Fruit fly (Drosophila melanogaster) whole organism, prepupa: ENCODE measurements around the gene Cby.

Experiments used
- Blimp-1 ChIP-seq: fragments of 200-800 bp; sonication (Bioruptor generic); optimal IDR thresholded peaks from 3 replicates; lab custom pipeline; 2017; ENCODE audit warnings: missing biosample characterization, missing genetic modification characterization, mild to moderate bottlenecking, moderate library complexity, missing genetic modification reagents
- CG10669 ChIP-seq: fragments of 200-800 bp; sonication (Bioruptor generic); optimal IDR thresholded peaks from 3 replicates; lab custom pipeline; 2018; ENCODE audit warnings: missing biosample characterization, mild to moderate bottlenecking, missing genetic modification characterization, moderate library complexity
- CG11294 ChIP-seq: fragments of 200-800 bp; sonication (Bioruptor generic); IDR thresholded peaks from 2 replicates; pipeline ENCODE4 v1.3.6; 2022; ENCODE audit warnings: missing biosample characterization, missing genetic modification characterization
- CG15336 ChIP-seq: fragments of 200-800 bp; sonication (Bioruptor generic); IDR thresholded peaks from 2 replicates; pipeline ENCODE4 v1.3.6; 2022; ENCODE audit warnings: missing biosample characterization, missing genetic modification characterization
- CG1621 ChIP-seq: fragments of 200-800 bp; sonication (Bioruptor generic); optimal IDR thresholded peaks from 3 replicates; lab custom pipeline; 2018; ENCODE audit warnings: missing biosample characterization, mild to moderate bottlenecking, missing genetic modification characterization
- CG16779 ChIP-seq: fragments of 200-800 bp; sonication (Bioruptor generic); optimal IDR thresholded peaks from 3 replicates; lab custom pipeline; 2017; ENCODE audit warnings: missing biosample characterization, mild to moderate bottlenecking, missing genetic modification characterization
- CG3032 ChIP-seq: fragments of 200-800 bp; optimal IDR thresholded peaks from 2 replicates; lab custom pipeline; 2019; ENCODE audit warnings: missing biosample characterization, mild to moderate bottlenecking, missing genetic modification characterization, moderate library complexity
- CG32006 ChIP-seq: fragments of 200-800 bp; sonication (Bioruptor generic); optimal IDR thresholded peaks from 3 replicates; lab custom pipeline; 2017; ENCODE audit warnings: missing biosample characterization, mild to moderate bottlenecking, missing genetic modification characterization
- CG3919 ChIP-seq: fragments of 200-800 bp; sonication (Bioruptor generic); optimal IDR thresholded peaks from 3 replicates; lab custom pipeline; 2016; ENCODE audit warnings: missing biosample characterization, missing genetic modification characterization
- CG6163 ChIP-seq: fragments of 200-800 bp; sonication (Bioruptor generic); IDR thresholded peaks from 3 replicates; pipeline ENCODE4 v1.3.6; 2022; ENCODE audit warnings: missing biosample characterization, missing genetic modification characterization
- CG6792 ChIP-seq: fragments of 200-800 bp; sonication (Bioruptor generic); optimal IDR thresholded peaks from 3 replicates; lab custom pipeline; 2016; ENCODE audit warnings: missing biosample characterization, missing genetic modification characterization
- CG6808 ChIP-seq: fragments of 200-800 bp; sonication (Bioruptor generic); optimal IDR thresholded peaks from 3 replicates; lab custom pipeline; 2017; ENCODE audit warnings: missing biosample characterization, missing genetic modification characterization, mild to moderate bottlenecking, moderate library complexity, missing genetic modification reagents
- CG6854 ChIP-seq: fragments of 200-800 bp; sonication (Bioruptor generic); optimal IDR thresholded peaks from 2 replicates; lab custom pipeline; 2017; ENCODE audit warnings: missing biosample characterization, mild to moderate bottlenecking, missing genetic modification characterization
- CG7368 ChIP-seq: fragments of 200-800 bp; sonication (Bioruptor generic); optimal IDR thresholded peaks from 3 replicates; lab custom pipeline; 2016; ENCODE audit warnings: missing biosample characterization, missing genetic modification characterization
- CG8119 ChIP-seq: fragments of 200-800 bp; sonication (Bioruptor generic); IDR thresholded peaks from 3 replicates; pipeline ENCODE4 v1.3.6; 2022; ENCODE audit warnings: missing biosample characterization, missing genetic modification characterization
- CG8632 ChIP-seq: fragments of 200-800 bp; sonication (Bioruptor generic); optimal IDR thresholded peaks from 3 replicates; lab custom pipeline; 2016; ENCODE audit warnings: missing biosample characterization, missing genetic modification characterization
- CG9139 ChIP-seq: fragments of 200-800 bp; sonication (Bioruptor generic); optimal IDR thresholded peaks from 3 replicates; lab custom pipeline; 2017; ENCODE audit warnings: missing biosample characterization, mild to moderate bottlenecking, missing genetic modification characterization
- Eip78C ChIP-seq: fragments of 200-800 bp; sonication (Bioruptor generic); peaks from one replicate; lab custom pipeline; 2016; ENCODE audit warnings: missing biosample characterization, missing genetic modification characterization
- Ets21C ChIP-seq: fragments of 200-800 bp; sonication (Bioruptor generic); optimal IDR thresholded peaks from 3 replicates; lab custom pipeline; 2016; ENCODE audit warnings: missing biosample characterization, missing genetic modification characterization
- Ets96B ChIP-seq: fragments of 200-800 bp; optimal IDR thresholded peaks from 2 replicates; lab custom pipeline; 2019; ENCODE audit warnings: missing biosample characterization, mild to moderate bottlenecking, missing genetic modification characterization, moderate library complexity
- Hr39 ChIP-seq: fragments of 200-800 bp; sonication (Bioruptor generic); optimal IDR thresholded peaks from 2 replicates; lab custom pipeline; 2016; ENCODE audit warnings: missing biosample characterization, missing genetic modification characterization
- Hr4 ChIP-seq: fragments of 200-800 bp; sonication (Bioruptor generic); optimal IDR thresholded peaks from 3 replicates; lab custom pipeline; 2016; ENCODE audit warnings: missing biosample characterization, missing genetic modification characterization
- Lpt ChIP-seq: fragments of 200-800 bp; sonication (Bioruptor generic); optimal IDR thresholded peaks from 3 replicates; lab custom pipeline; 2016; ENCODE audit warnings: missing biosample characterization, missing genetic modification characterization
- OdsH ChIP-seq: fragments of 200-800 bp; sonication (Bioruptor generic); optimal IDR thresholded peaks from 3 replicates; lab custom pipeline; 2016; ENCODE audit warnings: missing biosample characterization, missing genetic modification characterization
- Sox14 ChIP-seq: fragments of 200-800 bp; sonication (Bioruptor generic); optimal IDR thresholded peaks from 3 replicates; lab custom pipeline; 2016; ENCODE audit warnings: missing biosample characterization, missing genetic modification characterization
- Sox15 ChIP-seq: fragments of 200-800 bp; sonication (Bioruptor generic); optimal IDR thresholded peaks from 3 replicates; lab custom pipeline; 2016; ENCODE audit warnings: missing biosample characterization, missing genetic modification characterization
- dsx ChIP-seq: fragments of 200-800 bp; optimal IDR thresholded peaks from 3 replicates; lab custom pipeline; 2019; ENCODE audit warnings: missing biosample characterization, mild to moderate bottlenecking, missing genetic modification characterization, moderate library complexity; ENCODE audit not compliant: poor library complexity, severe bottlenecking
- eg ChIP-seq: fragments of 200-800 bp; sonication (Bioruptor generic); IDR thresholded peaks from 3 replicates; pipeline ENCODE4 v1.3.6; 2022; ENCODE audit warnings: missing biosample characterization, missing genetic modification characterization
- esn ChIP-seq: fragments of 200-800 bp; sonication (Bioruptor generic); optimal IDR thresholded peaks from 2 replicates; lab custom pipeline; 2016; ENCODE audit warnings: missing biosample characterization, mild to moderate bottlenecking, missing genetic modification characterization, moderate library complexity
- fd85E ChIP-seq: fragments of 200-800 bp; sonication (Bioruptor generic); optimal IDR thresholded peaks from 3 replicates; lab custom pipeline; 2016; ENCODE audit warnings: missing biosample characterization, missing genetic modification characterization
- fkh ChIP-seq: fragments of 200-800 bp; sonication (Bioruptor generic); optimal IDR thresholded peaks from 3 replicates; lab custom pipeline; 2017; ENCODE audit warnings: missing biosample characterization, mild to moderate bottlenecking, missing genetic modification characterization, moderate library complexity
- net ChIP-seq: fragments of 200-800 bp; sonication (Bioruptor generic); optimal IDR thresholded peaks from 3 replicates; lab custom pipeline; 2016; ENCODE audit warnings: missing biosample characterization, missing genetic modification characterization
- ss ChIP-seq, 2 experiments: fragments of 200-800 bp; sonication (Bioruptor generic); optimal IDR thresholded peaks; 2 replicates in 1 of 2; 3 replicates in 1 of 2; lab custom pipeline; 2017 to 2018; ENCODE audit warnings: mild to moderate bottlenecking in 2 of 2, missing biosample characterization in 2 of 2, missing genetic modification characterization in 2 of 2, moderate library complexity in 1 of 2
- svp ChIP-seq: fragments of 200-800 bp; sonication (Bioruptor generic); peaks from one replicate; lab custom pipeline; 2016; ENCODE audit warnings: missing biosample characterization, missing genetic modification characterization
- topi ChIP-seq: fragments of 200-800 bp; sonication (Bioruptor generic); optimal IDR thresholded peaks from 3 replicates; lab custom pipeline; 2016; ENCODE audit warnings: missing biosample characterization, missing genetic modification characterization
- vri ChIP-seq: fragments of 200-800 bp; sonication (Bioruptor generic); optimal IDR thresholded peaks from 3 replicates; lab custom pipeline; 2016; ENCODE audit warnings: missing biosample characterization, mild to moderate bottlenecking, missing genetic modification characterization

The Cby gene

dm6 chr3R:21874982-21875466, 7.2 kb downstream of the Cby start, which contains the start of gene CG6656:
CG6656 (plus strand) TSS chr3R:21875293.
- TF ChIP-seq Sox15, result no peak
- TF ChIP-seq CG3032 (tag; lab: Kevin White, UChicago), result no peak
- peak; percentile 24 for TF ChIP-seq CG9139 (GFP tag; lab: Kevin White, UChicago)
- TF ChIP-seq vri, result peak; percentile 83
- TF ChIP-seq CG8119, result peak; percentile 42; the same call in 2 of the 3 replicates
- TF ChIP-seq svp (GFP tag; lab: Kevin White, UChicago), result peak; percentile 58
- no peak for TF ChIP-seq CG32006 (GFP tag; lab: Kevin White, UChicago)
- peak; percentile 17 for TF ChIP-seq fd85E
- peak; percentile 87 for TF ChIP-seq dsx (GFP tag; lab: Kevin White, UChicago)
- peak; percentile 5 for TF ChIP-seq CG16779 (tag; lab: Kevin White, UChicago)
- TF ChIP-seq Lpt (GFP tag; lab: Kevin White, UChicago), result peak; percentile 76
- TF ChIP-seq CG7368, result no peak
- peak; percentile 2 for TF ChIP-seq net
- TF ChIP-seq esn (GFP tag; lab: Kevin White, UChicago), result peak; percentile 26
- TF ChIP-seq CG6854 (GFP tag; lab: Kevin White, UChicago), result peak; percentile 25
- TF ChIP-seq CG3919 (GFP tag; lab: Kevin White, UChicago), result peak; percentile 37
- TF ChIP-seq CG6163, result peak; percentile 76; the same call in 2 of the 3 replicates
- peak; percentile 33; the same call in 1 of the 2 replicates for TF ChIP-seq CG11294 (GFP tag; lab: Robert Waterston, UW)
- TF ChIP-seq Eip78C, result peak; percentile 80
- peak; percentile 80 for TF ChIP-seq CG1621 (tag; lab: Kevin White, UChicago)
- TF ChIP-seq Sox14 (GFP tag; lab: Kevin White, UChicago), result peak; percentile 23
- TF ChIP-seq Ets96B (tag; lab: Kevin White, UChicago), result peak; percentile 19
- peak; percentile 47 for TF ChIP-seq fkh
- TF ChIP-seq Blimp-1 (GFP tag; lab: Kevin White, UChicago), result no peak
- TF ChIP-seq CG6792 (GFP tag; lab: Kevin White, UChicago), result peak; percentile 17
- no peak for TF ChIP-seq Hr4 (GFP tag; lab: Kevin White, UChicago)
- TF ChIP-seq ss (GFP tag; optimal IDR thresholded peaks at IDR 0.05; lab: Kevin White, UChicago), result peak; percentile 22 to 49
- peak; percentile 22 for TF ChIP-seq CG10669 (GFP tag; lab: Kevin White, UChicago)
- TF ChIP-seq CG15336 (GFP tag; lab: Robert Waterston, UW), result peak; percentile 64
- no peak; the same call in 2 of the 3 replicates for TF ChIP-seq eg (GFP tag; lab: Robert Waterston, UW)

DNA sequence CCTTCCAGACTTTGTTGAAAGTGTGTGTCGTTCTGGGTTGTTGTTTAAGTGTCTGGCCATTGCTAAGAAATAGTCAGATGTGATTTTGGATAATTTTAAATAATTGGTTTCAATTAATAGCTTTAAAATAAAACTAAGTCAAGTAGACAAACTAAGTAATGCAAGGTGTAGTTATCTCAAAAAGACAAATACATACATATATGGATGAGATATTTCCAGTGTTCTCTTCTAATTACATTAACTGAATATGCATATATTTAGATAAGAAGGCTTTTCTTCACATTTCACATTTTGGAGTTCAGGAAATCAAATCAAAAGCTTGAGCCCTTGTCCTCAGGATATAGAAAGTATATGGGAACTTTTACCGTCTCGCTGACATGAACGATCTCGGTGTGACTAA, 9.8 kb downstream of the Cby start, which contains the start of gene P5CDh2:
P5CDh2 (plus strand) TSS at position 301 of the 400 bp plus-strand sequence.
- TF ChIP-seq Hr39 (GFP tag; lab: Kevin White, UChicago), result no peak
- TF ChIP-seq OdsH (GFP tag; lab: Kevin White, UChicago), result no peak
- no peak for TF ChIP-seq Ets21C (GFP tag; lab: Kevin White, UChicago)
- no peak for TF ChIP-seq vri
- TF ChIP-seq CG8119, result no peak
- no peak for TF ChIP-seq CG10669 (GFP tag; lab: Kevin White, UChicago)
- TF ChIP-seq CG3919 (GFP tag; lab: Kevin White, UChicago), result no peak
- no peak for TF ChIP-seq fd85E
- TF ChIP-seq CG8632 (GFP tag; lab: Kevin White, UChicago), result no peak
- no peak for TF ChIP-seq topi (GFP tag; lab: Kevin White, UChicago)
- TF ChIP-seq svp (GFP tag; lab: Kevin White, UChicago), result no peak

DNA sequence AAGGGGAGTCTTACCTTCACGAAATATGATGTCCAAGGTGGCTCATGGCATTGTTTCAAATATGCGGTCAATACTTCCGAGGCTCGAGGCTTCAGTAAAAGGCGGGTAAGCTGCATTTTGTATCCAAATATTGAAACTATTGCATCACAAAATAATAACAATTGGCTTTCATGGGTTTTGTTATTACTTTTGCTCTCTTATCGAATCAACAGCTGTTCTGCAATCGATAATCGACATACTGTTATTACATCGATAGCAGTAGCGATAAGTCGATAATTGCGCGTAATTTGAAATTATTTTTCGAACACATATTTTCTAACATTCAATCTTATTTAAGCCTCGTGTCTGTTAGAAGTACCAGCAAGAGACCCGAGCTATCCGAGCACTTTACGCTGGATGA, 10.7 kb downstream of the Cby start, which contains the start of gene CG34148:
CG34148 (minus strand) TSS at position 214 of the 400 bp plus-strand sequence.
- TF ChIP-seq CG6792 (GFP tag; lab: Kevin White, UChicago) (no peak), ss (GFP tag; optimal IDR thresholded peaks at IDR 0.05; lab: Kevin White, UChicago) (no peak), CG6808 (GFP tag; lab: Kevin White, UChicago) (no peak)
